Worm (Caenorhabditis elegans) whole organism, L3 larva: ENCODE results near the gene F22B8.3.

Source experiments
- ama-1 ChIP-seq: fragments of 150-350 bp; optimal IDR thresholded peaks from 2 replicates; lab custom pipeline; 2018
- egl-27 ChIP-seq: sonication (generic microtip); optimal IDR thresholded peaks from 4 replicates; lab custom pipeline; 2017; ENCODE audit warnings: missing biosample characterization, missing genetic modification reagents, missing genetic modification characterization
- elt-3 ChIP-seq, 3 experiments: fragments of 150-350 bp in 1 of 3; sonication (generic microtip) in 2 of 3; optimal IDR thresholded peaks; 2 replicates in 2 of 3; 4 replicates in 1 of 3; lab custom pipeline; 2014 to 2017; ENCODE audit warnings: missing biosample characterization in 3 of 3, missing genetic modification characterization in 3 of 3
- fkh-10 ChIP-seq: sonication (generic microtip); optimal IDR thresholded peaks from 2 replicates; lab custom pipeline; 2017; ENCODE audit warnings: missing biosample characterization, missing genetic modification reagents, missing genetic modification characterization
- fkh-2 ChIP-seq: fragments of 150-350 bp; optimal IDR thresholded peaks from 2 replicates; lab custom pipeline; 2014; ENCODE audit warnings: missing biosample characterization, missing genetic modification reagents, missing genetic modification characterization
- jun-1 ChIP-seq: fragments of 150-350 bp; optimal IDR thresholded peaks from 2 replicates; lab custom pipeline; 2014; ENCODE audit warnings: missing biosample characterization, missing genetic modification reagents, missing genetic modification characterization
- lin-39 ChIP-seq: fragments of 150-350 bp; optimal IDR thresholded peaks from 2 replicates; lab custom pipeline; 2018; ENCODE audit warnings: missing biosample characterization, missing genetic modification reagents, missing genetic modification characterization
- mml-1 ChIP-seq: fragments of 150-350 bp; sonication (generic microtip); optimal IDR thresholded peaks from 3 replicates; lab custom pipeline; 2014; ENCODE audit warnings: missing biosample characterization, missing genetic modification characterization
- nfya-1 ChIP-seq: sonication (generic microtip); optimal IDR thresholded peaks from 2 replicates; lab custom pipeline; 2017; ENCODE audit warnings: missing genetic modification characterization, mild to moderate bottlenecking, missing compliant biosample characterization, antibody characterized with exemption, moderate library complexity; ENCODE audit not compliant: insufficient read depth
- nhr-11 ChIP-seq: fragments of 150-350 bp; optimal IDR thresholded peaks from 2 replicates; lab custom pipeline; 2014; ENCODE audit warnings: missing biosample characterization, missing genetic modification characterization
- nhr-28 ChIP-seq: fragments of 150-350 bp; optimal IDR thresholded peaks from 2 replicates; lab custom pipeline; 2014; ENCODE audit warnings: missing biosample characterization, missing genetic modification characterization

DNA sequence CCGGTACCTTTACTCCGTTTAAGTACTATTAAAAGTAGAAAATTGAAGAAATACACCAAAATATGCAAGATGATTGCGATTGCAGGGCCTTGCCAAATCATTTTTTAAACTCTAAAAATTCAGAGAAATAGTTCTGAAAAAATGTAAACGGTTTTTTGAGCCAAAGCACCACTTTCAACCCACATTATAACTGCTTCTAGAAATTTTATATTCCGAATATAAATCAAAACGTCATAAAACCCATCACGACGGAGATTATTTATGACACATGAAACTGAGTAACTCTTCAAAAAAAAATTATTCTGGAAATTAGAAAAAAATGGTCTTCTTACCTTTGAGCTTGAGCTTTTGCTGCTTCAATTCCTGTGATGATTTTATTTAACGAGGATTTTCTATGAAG is 23.5 kb downstream of the F22B8.3 start, which contains the start of gene srxa-16:
- no peak for TF ChIP-seq fkh-2 (tag; lab: Kevin White, UChicago)
- no peak for TF ChIP-seq egl-27 (tag; lab: Kevin White, UChicago)
- no peak for TF ChIP-seq nfya-1 (tag; lab: Kevin White, UChicago)
- TF ChIP-seq fkh-10 (GFP tag; lab: Kevin White, UChicago): no peak
- no peak for TF ChIP-seq elt-3 (tag; optimal IDR thresholded peaks at IDR 0.05; lab: Kevin White, UChicago)
- TF ChIP-seq nhr-11 (tag; lab: Kevin White, UChicago): no peak
- TF ChIP-seq mml-1 (tag; lab: Kevin White, UChicago): no peak
- TF ChIP-seq lin-39 (tag; lab: Kevin White, UChicago): no peak
- TF ChIP-seq nhr-28 (tag; lab: Kevin White, UChicago): no peak
- TF ChIP-seq ama-1 (lab: Kevin White, UChicago): no peak
- TF ChIP-seq jun-1 (tag; lab: Kevin White, UChicago): no peak
